Worm (Caenorhabditis elegans): ENCODE measurements around the gene thoc-1.

- no peak for TF ChIP-seq flt-1 (GFP tag; IDR thresholded peaks at IDR 0.05)
- TF ChIP-seq klf-2 (GFP tag; conservative IDR thresholded peaks at IDR 0.05), result no peak
- no peak for TF ChIP-seq ref-1 (GFP tag; conservative IDR thresholded peaks at IDR 0.05)
- no peak for TF ChIP-seq ztf-29 (GFP tag; IDR thresholded peaks at IDR 0.05)
- no peak for TF ChIP-seq T22C8.4 (GFP tag; IDR thresholded peaks at IDR 0.05)
- no peak for TF ChIP-seq med-1 (GFP tag; optimal IDR thresholded peaks at IDR 0.05; ENCODE audit: insufficient read depth)
These were observed 7.2 kb downstream of the thoc-1 start, which contains the start of gene T02H6.1 for ce11 chrII:709081-709480.
